Worm (Caenorhabditis elegans) whole organism, young adult: ENCODE data around the gene C18A3.10.
A peak's percentile ranks its signal among the peaks of the same experiment; 100 is the strongest.
"Not testable (repeated sequence)": the region's sequence is repeated elsewhere in the genome, so short reads cannot be mapped to it uniquely, and the experiment has no call there.

Source experiments
- C17E4.6 ChIP-seq: fragments of 200-800 bp; sonication (Bioruptor generic); IDR thresholded peaks from 2 replicates; pipeline ENCODE4 v1.3.6; 2022; ENCODE audit warnings: missing genetic modification reagents, missing genetic modification characterization, missing compliant biosample characterization
- D2030.7 ChIP-seq: fragments of 200-800 bp; sonication (Bioruptor generic); IDR thresholded peaks from 2 replicates; pipeline ENCODE4 v1.3.6; 2022; ENCODE audit warnings: missing genetic modification reagents, missing genetic modification characterization, missing compliant biosample characterization
- F22D6.2 ChIP-seq: sonication (generic microtip); optimal IDR thresholded peaks from 2 replicates; lab custom pipeline; 2016; ENCODE audit warnings: mild to moderate bottlenecking, missing genetic modification characterization, missing compliant biosample characterization
- F52B5.7 ChIP-seq: sonication (generic microtip); optimal IDR thresholded peaks from 2 replicates; lab custom pipeline; 2016; ENCODE audit warnings: mild to moderate bottlenecking, missing genetic modification characterization, missing compliant biosample characterization
- F57A8.1 ChIP-seq: fragments of 200-800 bp; sonication (Bioruptor generic); optimal IDR thresholded peaks from 2 replicates; lab custom pipeline; 2018; ENCODE audit warnings: mild to moderate bottlenecking, missing genetic modification characterization, moderate library complexity, missing compliant biosample characterization
- K11D2.4 ChIP-seq: fragments of 200-800 bp; sonication (Bioruptor generic); IDR thresholded peaks from 2 replicates; pipeline ENCODE4 v1.3.6; 2022; ENCODE audit warnings: missing genetic modification reagents, missing genetic modification characterization, missing compliant biosample characterization
- K12H6.12 ChIP-seq: fragments of 200-800 bp; sonication (Bioruptor generic); optimal IDR thresholded peaks from 2 replicates; lab custom pipeline; 2018; ENCODE audit warnings: mild to moderate bottlenecking, missing genetic modification characterization, missing compliant biosample characterization
- Y53G8AR.9 ChIP-seq: fragments of 200-800 bp; sonication (Bioruptor generic); conservative IDR thresholded peaks from 2 replicates; pipeline ENCODE4 v1.3.6; 2022; ENCODE audit warnings: missing genetic modification reagents, missing genetic modification characterization, missing compliant biosample characterization
- Y95B8A.8 ChIP-seq: fragments of 200-800 bp; sonication (Bioruptor generic); IDR thresholded peaks from 2 replicates; pipeline ENCODE4 v1.3.6; 2022; ENCODE audit warnings: missing genetic modification reagents, missing genetic modification characterization, missing compliant biosample characterization
- athp-1 ChIP-seq: sonication (generic microtip); optimal IDR thresholded peaks from 2 replicates; lab custom pipeline; 2017; ENCODE audit warnings: mild to moderate bottlenecking, missing genetic modification characterization, missing compliant biosample characterization
- cebp-1 ChIP-seq, 2 experiments: fragments of 200-800 bp in 1 of 2; sonication (Bioruptor generic) in 1 of 2; sonication (generic microtip) in 1 of 2; IDR thresholded peaks in 1 of 2; optimal IDR thresholded peaks in 1 of 2; 2 replicates each; pipeline versions ENCODE4 v1.3.6 to Lab custom; 2017 to 2022; ENCODE audit warnings: missing compliant biosample characterization in 2 of 2, missing genetic modification characterization in 2 of 2, mild to moderate bottlenecking in 1 of 2, missing genetic modification reagents in 1 of 2, moderate library complexity in 1 of 2
- cebp-2 ChIP-seq: fragments of 200-800 bp; sonication (Bioruptor generic); IDR thresholded peaks from 2 replicates; pipeline ENCODE4 v1.3.6; 2022; ENCODE audit warnings: missing genetic modification characterization, missing compliant biosample characterization
- ceh-27 ChIP-seq: fragments of 200-800 bp; sonication (Bioruptor generic); optimal IDR thresholded peaks from 2 replicates; lab custom pipeline; 2018; ENCODE audit warnings: mild to moderate bottlenecking, missing genetic modification characterization, moderate library complexity, missing compliant biosample characterization
- ceh-40 ChIP-seq: fragments of 200-800 bp; sonication (Bioruptor generic); IDR thresholded peaks from 2 replicates; pipeline ENCODE4 v1.3.6; 2022; ENCODE audit warnings: missing genetic modification characterization, missing compliant biosample characterization
- dox-1 ChIP-seq: fragments of 200-800 bp; sonication (Bioruptor generic); IDR thresholded peaks from 2 replicates; pipeline ENCODE4 v1.3.6; 2022; ENCODE audit warnings: missing genetic modification reagents, missing genetic modification characterization, missing compliant biosample characterization
- egl-18 ChIP-seq: fragments of 200-800 bp; sonication (Bioruptor generic); IDR thresholded peaks from 2 replicates; pipeline ENCODE4 v1.3.6; 2022; ENCODE audit warnings: missing genetic modification reagents, missing genetic modification characterization, missing compliant biosample characterization
- ekl-4 ChIP-seq: fragments of 200-800 bp; sonication (Bioruptor generic); IDR thresholded peaks from 2 replicates; pipeline ENCODE4 v1.3.6; 2022; ENCODE audit warnings: missing genetic modification reagents, missing genetic modification characterization, missing compliant biosample characterization
- fkh-3 ChIP-seq: sonication (generic microtip); optimal IDR thresholded peaks from 2 replicates; lab custom pipeline; 2016; ENCODE audit warnings: mild to moderate bottlenecking, missing genetic modification characterization, missing compliant biosample characterization
- hmg-1.2 ChIP-seq: fragments of 200-800 bp; sonication (Bioruptor generic); IDR thresholded peaks from 2 replicates; pipeline ENCODE4 v1.3.6; 2022; ENCODE audit warnings: missing genetic modification reagents, missing genetic modification characterization, missing compliant biosample characterization
- hmg-20 ChIP-seq: fragments of 200-800 bp; sonication (Bioruptor generic); IDR thresholded peaks from 2 replicates; pipeline ENCODE4 v1.3.6; 2022; ENCODE audit warnings: missing genetic modification reagents, missing genetic modification characterization, missing compliant biosample characterization
- let-526 ChIP-seq: fragments of 200-800 bp; sonication (Bioruptor generic); IDR thresholded peaks from 2 replicates; pipeline ENCODE4 v1.3.6; 2022; ENCODE audit warnings: missing genetic modification reagents, missing genetic modification characterization, missing compliant biosample characterization
- lin-26 ChIP-seq: fragments of 200-800 bp; sonication (Bioruptor generic); IDR thresholded peaks from 2 replicates; pipeline ENCODE4 v1.3.6; 2022; ENCODE audit warnings: missing genetic modification reagents, missing genetic modification characterization, missing compliant biosample characterization
- lin-35 ChIP-seq, 3 experiments: fragments of 150-350 bp in 2 of 3; sonication (generic microtip) in 1 of 3; optimal IDR thresholded peaks; 2 replicates each; lab custom pipeline; 2014 to 2018; ENCODE audit warnings: missing biosample characterization in 3 of 3, missing genetic modification characterization in 3 of 3, missing genetic modification reagents in 3 of 3
- lin-40 ChIP-seq: sonication (generic microtip); optimal IDR thresholded peaks from 2 replicates; lab custom pipeline; 2016; ENCODE audit warnings: missing genetic modification characterization, mild to moderate bottlenecking, missing compliant biosample characterization, missing genotype, missing genetic modification reagents
- madf-10 ChIP-seq: sonication (generic microtip); optimal IDR thresholded peaks from 2 replicates; lab custom pipeline; 2016; ENCODE audit warnings: mild to moderate bottlenecking, missing genetic modification characterization, missing compliant biosample characterization
- mcd-1 ChIP-seq: fragments of 200-800 bp; sonication (Bioruptor generic); IDR thresholded peaks from 2 replicates; pipeline ENCODE4 v1.3.6; 2022; ENCODE audit warnings: missing genetic modification reagents, missing genetic modification characterization, missing compliant biosample characterization
- nfya-2 ChIP-seq: fragments of 200-800 bp; sonication (Bioruptor generic); IDR thresholded peaks from 2 replicates; pipeline ENCODE4 v1.3.6; 2022; ENCODE audit warnings: missing genetic modification reagents, missing genetic modification characterization, missing compliant biosample characterization
- nfyb-1 ChIP-seq: fragments of 200-800 bp; sonication (Bioruptor generic); IDR thresholded peaks from 2 replicates; pipeline ENCODE4 v1.3.6; 2022; ENCODE audit warnings: missing genetic modification reagents, missing genetic modification characterization, missing compliant biosample characterization
- nhr-80 ChIP-seq: sonication (generic microtip); optimal IDR thresholded peaks from 2 replicates; lab custom pipeline; 2016; ENCODE audit warnings: missing genetic modification characterization, missing compliant biosample characterization
- nhr-90 ChIP-seq: sonication (generic microtip); optimal IDR thresholded peaks from 2 replicates; lab custom pipeline; 2016; ENCODE audit warnings: missing genotype, mild to moderate bottlenecking, missing genetic modification characterization, missing compliant biosample characterization
- repo-1 ChIP-seq: sonication (generic microtip); optimal IDR thresholded peaks from 2 replicates; lab custom pipeline; 2017; ENCODE audit warnings: mild to moderate bottlenecking, missing genetic modification characterization, missing compliant biosample characterization
- sdz-38 ChIP-seq: sonication (generic microtip); optimal IDR thresholded peaks from 2 replicates; lab custom pipeline; 2016; ENCODE audit warnings: missing genotype, missing genetic modification characterization, missing compliant biosample characterization
- snpc-1.1 ChIP-seq: sonication (generic microtip); optimal IDR thresholded peaks from 2 replicates; lab custom pipeline; 2017; ENCODE audit warnings: missing genetic modification characterization, mild to moderate bottlenecking, missing compliant biosample characterization, antibody characterized with exemption, moderate library complexity, missing genotype, missing genetic modification reagents; ENCODE audit not compliant: insufficient read depth
- snpc-3.4 ChIP-seq: sonication (generic microtip); optimal IDR thresholded peaks from 2 replicates; lab custom pipeline; 2017; ENCODE audit warnings: missing genetic modification characterization, mild to moderate bottlenecking, missing compliant biosample characterization, antibody characterized with exemption, moderate library complexity, missing genotype, missing genetic modification reagents
- snpc-4 ChIP-seq, 5 experiments: fragments of 150-350 bp in 1 of 5; sonication (generic microtip) in 4 of 5; optimal IDR thresholded peaks; 2 replicates each; lab custom pipeline; 2014 to 2018; ENCODE audit warnings: missing genetic modification characterization in 5 of 5, missing biosample characterization in 3 of 5, antibody characterized with exemption in 2 of 5, mild to moderate bottlenecking in 2 of 5, missing compliant biosample characterization in 2 of 5, missing genotype in 2 of 5, moderate library complexity in 2 of 5, missing genetic modification reagents in 1 of 5
- somi-1 ChIP-seq: fragments of 200-800 bp; sonication (Bioruptor generic); optimal IDR thresholded peaks from 2 replicates; lab custom pipeline; 2018; ENCODE audit warnings: mild to moderate bottlenecking, missing genetic modification characterization, missing compliant biosample characterization
- tbp1 ChIP-seq: fragments of 200-800 bp; sonication (Bioruptor generic); optimal IDR thresholded peaks from 2 replicates; lab custom pipeline; 2018; ENCODE audit warnings: mild to moderate bottlenecking, missing genetic modification characterization, missing compliant biosample characterization
- zfh-2 ChIP-seq: fragments of 200-800 bp; sonication (Bioruptor generic); conservative IDR thresholded peaks from 2 replicates; pipeline ENCODE4 v1.3.6; 2022; ENCODE audit warnings: missing genetic modification reagents, missing genetic modification characterization, missing compliant biosample characterization
- ztf-18 ChIP-seq: sonication (generic microtip); optimal IDR thresholded peaks from 2 replicates; lab custom pipeline; 2016; ENCODE audit warnings: missing genotype, mild to moderate bottlenecking, missing genetic modification characterization, missing compliant biosample characterization
- ztf-22 ChIP-seq: fragments of 200-800 bp; sonication (Bioruptor generic); optimal IDR thresholded peaks from 2 replicates; lab custom pipeline; 2018; ENCODE audit warnings: mild to moderate bottlenecking, missing genetic modification characterization, moderate library complexity, missing compliant biosample characterization
- ztf-28 ChIP-seq: fragments of 200-800 bp; sonication (Bioruptor generic); IDR thresholded peaks from 2 replicates; pipeline ENCODE4 v1.3.6; 2022; ENCODE audit warnings: missing genetic modification reagents, missing genetic modification characterization, missing compliant biosample characterization
- ztf-3 ChIP-seq: fragments of 200-800 bp; sonication (Bioruptor generic); optimal IDR thresholded peaks from 2 replicates; lab custom pipeline; 2018; ENCODE audit warnings: mild to moderate bottlenecking, missing genetic modification characterization, missing compliant biosample characterization

Gene C18A3.10

ce11 chrII:5692919-5693318 is 22.7 kb downstream of the C18A3.10 start:
- not testable (repeated sequence) for TF ChIP-seq snpc-4 (GFP tag; optimal IDR thresholded peaks at IDR 0.05; lab: Kevin White, UChicago)
- TF ChIP-seq snpc-4 (tag; optimal IDR thresholded peaks at IDR 0.05; lab: Kevin White, UChicago) = peak in 2 of 4 experiments; percentile 64 to 82
- TF ChIP-seq snpc-1.1 = peak; percentile 56

- TF ChIP-seq snpc-4 (GFP tag; optimal IDR thresholded peaks at IDR 0.05; lab: Kevin White, UChicago) = no peak
- TF ChIP-seq snpc-4 (tag; optimal IDR thresholded peaks at IDR 0.05; lab: Kevin White, UChicago) = peak in 1 of 4 experiments; percentile 23
- TF ChIP-seq snpc-1.1 = peak; percentile 2
- no peak for TF ChIP-seq mcd-1 (GFP tag; lab: Robert Waterston, UW)
Measured at ce11 chrII:5691216-5691771, 24.4 kb downstream of the C18A3.10 start, which contains the start of the genes ndub-5 and eif-2D. Gene ndub-5 (minus strand): TSS chrII:5691353. Gene eif-2D (plus strand): TSS chrII:5691721.

ce11 chrII:5688959-5689358 is 26.7 kb downstream of the C18A3.10 start, which contains the start of gene C25H3.11:
Gene C25H3.11 (minus strand): TSS chrII:5689040.
- TF ChIP-seq nfya-2 (no peak), cebp-2 (GFP tag; lab: Robert Waterston, UW) (no peak), fkh-3 (no peak), cebp-1 (GFP tag; IDR thresholded peaks at IDR 0.05; lab: Robert Waterston, UW) (no peak; the same call in 1 of the 2 replicates), cebp-1 (tag; optimal IDR thresholded peaks at IDR 0.05; lab: Kevin White, UChicago) (peak; percentile 63), egl-18 (GFP tag; lab: Robert Waterston, UW) (no peak), hmg-20 (GFP tag; lab: Robert Waterston, UW) (no peak), ztf-18 (tag; lab: Kevin White, UChicago) (peak; percentile 15), zfh-2 (no peak), ekl-4 (no peak), Y95B8A.8 (GFP tag; lab: Robert Waterston, UW) (no peak), F22D6.2 (tag; lab: Kevin White, UChicago) (no peak), nhr-80 (tag; lab: Kevin White, UChicago) (peak; percentile 61), ceh-40 (GFP tag; lab: Robert Waterston, UW) (no peak), Y53G8AR.9 (peak; percentile 29; the same call in 1 of the 2 replicates), somi-1 (GFP tag; lab: Kevin White, UChicago) (no peak), ceh-27 (GFP tag; lab: Kevin White, UChicago) (no peak), ztf-28 (no peak), C17E4.6 (no peak), repo-1 (tag; lab: Kevin White, UChicago) (peak; percentile 31), lin-35 (GFP tag; optimal IDR thresholded peaks at IDR 0.05; lab: Kevin White, UChicago) (peak in 1 of 3 experiments; percentile 2), sdz-38 (tag; lab: Kevin White, UChicago) (no peak), nhr-90 (tag; lab: Kevin White, UChicago) (no peak), nfyb-1 (GFP tag; lab: Robert Waterston, UW) (0 out of 2 replicates have a peak, but pooled peaks have one; percentile 37), K12H6.12 (tag; lab: Kevin White, UChicago) (peak; percentile 20), K11D2.4 (GFP tag; lab: Robert Waterston, UW) (no peak), ztf-22 (no peak), D2030.7 (GFP tag; lab: Robert Waterston, UW) (0 out of 2 replicates have a peak, but pooled peaks have one; percentile 21), F57A8.1 (GFP tag; lab: Kevin White, UChicago) (no peak), athp-1 (tag; lab: Kevin White, UChicago) (peak; percentile 17), F52B5.7 (tag; lab: Kevin White, UChicago) (no peak), dox-1 (GFP tag; lab: Robert Waterston, UW) (peak; percentile 71), tbp1 (GFP tag; lab: Kevin White, UChicago) (peak; percentile 41), lin-40 (peak; percentile 6), ztf-3 (GFP tag; lab: Kevin White, UChicago) (no peak), hmg-1.2 (GFP tag; lab: Robert Waterston, UW) (0 out of 2 replicates have a peak, but pooled peaks have one; percentile 19), lin-26 (GFP tag; lab: Robert Waterston, UW) (no peak), let-526 (GFP tag; lab: Robert Waterston, UW) (no peak), madf-10 (tag; lab: Kevin White, UChicago) (peak; percentile 10), snpc-3.4 (tag; lab: Kevin White, UChicago) (no peak)
